Worm (Caenorhabditis elegans) whole organism, young adult: ENCODE data around the gene nhr-203.

Experiments used
- F39B2.1 ChIP-seq: fragments of 200-800 bp; sonication (Bioruptor generic); IDR thresholded peaks from 2 replicates; pipeline ENCODE4 v1.3.6; 2022; ENCODE audit warnings: missing genetic modification reagents, missing genetic modification characterization, missing compliant biosample characterization
- F49E8.2 ChIP-seq: sonication (generic microtip); optimal IDR thresholded peaks from 3 replicates; lab custom pipeline; 2017; ENCODE audit warnings: missing genetic modification characterization, mild to moderate bottlenecking, missing compliant biosample characterization, antibody characterized with exemption, moderate library complexity; ENCODE audit not compliant: insufficient read depth
- T07F8.4 ChIP-seq: sonication (generic microtip); optimal IDR thresholded peaks from 2 replicates; lab custom pipeline; 2016; ENCODE audit warnings: mild to moderate bottlenecking, missing genetic modification characterization, moderate library complexity, missing compliant biosample characterization
- T26A5.8 ChIP-seq: sonication (generic microtip); optimal IDR thresholded peaks from 2 replicates; lab custom pipeline; 2016; ENCODE audit warnings: missing genetic modification characterization, missing compliant biosample characterization
- Y53G8AR.9 ChIP-seq: fragments of 200-800 bp; sonication (Bioruptor generic); conservative IDR thresholded peaks from 2 replicates; pipeline ENCODE4 v1.3.6; 2022; ENCODE audit warnings: missing genetic modification reagents, missing genetic modification characterization, missing compliant biosample characterization
- Y67H2A.10 ChIP-seq: fragments of 200-800 bp; sonication (Bioruptor generic); conservative IDR thresholded peaks from 2 replicates; pipeline ENCODE4 v1.3.6; 2022; ENCODE audit warnings: missing genetic modification reagents, missing genetic modification characterization, missing compliant biosample characterization
- akir-1 ChIP-seq: fragments of 200-800 bp; sonication (Bioruptor generic); optimal IDR thresholded peaks from 2 replicates; lab custom pipeline; 2018; ENCODE audit warnings: mild to moderate bottlenecking, missing genetic modification characterization, moderate library complexity, missing compliant biosample characterization
- ama-1 ChIP-seq, 3 experiments: fragments of 150-350 bp in 1 of 3; sonication (generic microtip) in 2 of 3; optimal IDR thresholded peaks; 2 replicates each; lab custom pipeline; 2014 to 2018; ENCODE audit warnings: missing biosample characterization in 2 of 3, missing genetic modification characterization in 2 of 3, missing genetic modification reagents in 2 of 3
- aptf-2 ChIP-seq: fragments of 200-800 bp; sonication (Bioruptor generic); conservative IDR thresholded peaks from 2 replicates; pipeline ENCODE4 v1.3.6; 2022; ENCODE audit warnings: missing genetic modification reagents, missing genetic modification characterization, missing compliant biosample characterization
- attf-5 ChIP-seq: fragments of 200-800 bp; sonication (Bioruptor generic); optimal IDR thresholded peaks from 2 replicates; lab custom pipeline; 2018; ENCODE audit warnings: mild to moderate bottlenecking, missing genetic modification characterization, missing compliant biosample characterization
- bed-1 ChIP-seq: fragments of 200-800 bp; sonication (Bioruptor generic); IDR thresholded peaks from 2 replicates; pipeline ENCODE4 v1.3.6; 2022; ENCODE audit warnings: missing genetic modification reagents, missing genetic modification characterization, missing compliant biosample characterization
- ceh-27 ChIP-seq: fragments of 200-800 bp; sonication (Bioruptor generic); optimal IDR thresholded peaks from 2 replicates; lab custom pipeline; 2018; ENCODE audit warnings: mild to moderate bottlenecking, missing genetic modification characterization, moderate library complexity, missing compliant biosample characterization
- ceh-79 ChIP-seq: sonication (generic microtip); optimal IDR thresholded peaks from 2 replicates; lab custom pipeline; 2017; ENCODE audit warnings: mild to moderate bottlenecking, missing genetic modification characterization, missing compliant biosample characterization
- chd-7 ChIP-seq: sonication (generic microtip); optimal IDR thresholded peaks from 2 replicates; lab custom pipeline; 2016; ENCODE audit warnings: mild to moderate bottlenecking, missing genetic modification characterization, moderate library complexity, missing compliant biosample characterization
- dox-1 ChIP-seq: fragments of 200-800 bp; sonication (Bioruptor generic); IDR thresholded peaks from 2 replicates; pipeline ENCODE4 v1.3.6; 2022; ENCODE audit warnings: missing genetic modification reagents, missing genetic modification characterization, missing compliant biosample characterization
- dpl-1 ChIP-seq: fragments of 150-350 bp; optimal IDR thresholded peaks from 2 replicates; lab custom pipeline; 2014; ENCODE audit warnings: missing biosample characterization, missing genetic modification reagents, missing genetic modification characterization
- egl-18 ChIP-seq: fragments of 200-800 bp; sonication (Bioruptor generic); IDR thresholded peaks from 2 replicates; pipeline ENCODE4 v1.3.6; 2022; ENCODE audit warnings: missing genetic modification reagents, missing genetic modification characterization, missing compliant biosample characterization
- egrh-3 ChIP-seq: fragments of 200-800 bp; sonication (Bioruptor generic); IDR thresholded peaks from 2 replicates; pipeline ENCODE4 v1.3.6; 2022; ENCODE audit warnings: missing genetic modification reagents, missing genetic modification characterization, missing compliant biosample characterization
- him-1 ChIP-seq: sonication (generic microtip); optimal IDR thresholded peaks from 2 replicates; lab custom pipeline; 2016; ENCODE audit warnings: missing genotype, missing genetic modification reagents, missing genetic modification characterization, missing compliant biosample characterization
- hlh-12 ChIP-seq: sonication (generic microtip); optimal IDR thresholded peaks from 2 replicates; lab custom pipeline; 2016; ENCODE audit warnings: missing genetic modification characterization, missing compliant biosample characterization
- hlh-26 ChIP-seq: fragments of 200-800 bp; sonication (Bioruptor generic); conservative IDR thresholded peaks from 2 replicates; pipeline ENCODE4 v1.3.6; 2022; ENCODE audit warnings: missing genetic modification reagents, missing genetic modification characterization, missing compliant biosample characterization
- hmg-1.2 ChIP-seq: fragments of 200-800 bp; sonication (Bioruptor generic); IDR thresholded peaks from 2 replicates; pipeline ENCODE4 v1.3.6; 2022; ENCODE audit warnings: missing genetic modification reagents, missing genetic modification characterization, missing compliant biosample characterization
- lag-1 ChIP-seq: fragments of 200-800 bp; sonication (Bioruptor generic); IDR thresholded peaks from 2 replicates; pipeline ENCODE4 v1.3.6; 2022; ENCODE audit warnings: missing genetic modification reagents, missing genetic modification characterization, missing compliant biosample characterization
- lin-26 ChIP-seq: fragments of 200-800 bp; sonication (Bioruptor generic); IDR thresholded peaks from 2 replicates; pipeline ENCODE4 v1.3.6; 2022; ENCODE audit warnings: missing genetic modification reagents, missing genetic modification characterization, missing compliant biosample characterization
- madf-10 ChIP-seq: sonication (generic microtip); optimal IDR thresholded peaks from 2 replicates; lab custom pipeline; 2016; ENCODE audit warnings: mild to moderate bottlenecking, missing genetic modification characterization, missing compliant biosample characterization
- madf-6 ChIP-seq: fragments of 200-800 bp; sonication (Bioruptor generic); IDR thresholded peaks from 2 replicates; pipeline ENCODE4 v1.3.6; 2022; ENCODE audit warnings: missing genetic modification reagents, missing genetic modification characterization, missing compliant biosample characterization
- rcor-1 ChIP-seq: fragments of 200-800 bp; sonication (Bioruptor generic); IDR thresholded peaks from 2 replicates; pipeline ENCODE4 v1.3.6; 2022; ENCODE audit warnings: missing genetic modification reagents, missing genetic modification characterization, missing compliant biosample characterization
- rpc-1 ChIP-seq, 2 experiments: fragments of 150-350 bp in 1 of 2; sonication (generic microtip) in 1 of 2; optimal IDR thresholded peaks; 2 replicates each; lab custom pipeline; 2014 to 2018; ENCODE audit warnings: missing biosample characterization in 1 of 2, missing genetic modification characterization in 1 of 2, missing genetic modification reagents in 1 of 2, missing genotype in 1 of 2
- snpc-4 ChIP-seq, 5 experiments: fragments of 150-350 bp in 1 of 5; sonication (generic microtip) in 4 of 5; optimal IDR thresholded peaks; 2 replicates each; lab custom pipeline; 2014 to 2018; ENCODE audit warnings: missing genetic modification characterization in 5 of 5, missing biosample characterization in 3 of 5, antibody characterized with exemption in 2 of 5, mild to moderate bottlenecking in 2 of 5, missing compliant biosample characterization in 2 of 5, missing genotype in 2 of 5, moderate library complexity in 2 of 5, missing genetic modification reagents in 1 of 5
- sptf-2 ChIP-seq: fragments of 200-800 bp; sonication (Bioruptor generic); optimal IDR thresholded peaks from 2 replicates; lab custom pipeline; 2018; ENCODE audit warnings: mild to moderate bottlenecking, missing genetic modification characterization, missing compliant biosample characterization
- tbx-9 ChIP-seq: sonication (generic microtip); optimal IDR thresholded peaks from 2 replicates; lab custom pipeline; 2016; ENCODE audit warnings: borderline replicate concordance, missing genetic modification characterization, inconsistent platforms, missing compliant biosample characterization
- zfh-2 ChIP-seq: fragments of 200-800 bp; sonication (Bioruptor generic); conservative IDR thresholded peaks from 2 replicates; pipeline ENCODE4 v1.3.6; 2022; ENCODE audit warnings: missing genetic modification reagents, missing genetic modification characterization, missing compliant biosample characterization
- ztf-18 ChIP-seq: sonication (generic microtip); optimal IDR thresholded peaks from 2 replicates; lab custom pipeline; 2016; ENCODE audit warnings: missing genotype, mild to moderate bottlenecking, missing genetic modification characterization, missing compliant biosample characterization
- ztf-22 ChIP-seq: fragments of 200-800 bp; sonication (Bioruptor generic); optimal IDR thresholded peaks from 2 replicates; lab custom pipeline; 2018; ENCODE audit warnings: mild to moderate bottlenecking, missing genetic modification characterization, moderate library complexity, missing compliant biosample characterization
- ztf-28 ChIP-seq: fragments of 200-800 bp; sonication (Bioruptor generic); IDR thresholded peaks from 2 replicates; pipeline ENCODE4 v1.3.6; 2022; ENCODE audit warnings: missing genetic modification reagents, missing genetic modification characterization, missing compliant biosample characterization

Gene nhr-203

DNA sequence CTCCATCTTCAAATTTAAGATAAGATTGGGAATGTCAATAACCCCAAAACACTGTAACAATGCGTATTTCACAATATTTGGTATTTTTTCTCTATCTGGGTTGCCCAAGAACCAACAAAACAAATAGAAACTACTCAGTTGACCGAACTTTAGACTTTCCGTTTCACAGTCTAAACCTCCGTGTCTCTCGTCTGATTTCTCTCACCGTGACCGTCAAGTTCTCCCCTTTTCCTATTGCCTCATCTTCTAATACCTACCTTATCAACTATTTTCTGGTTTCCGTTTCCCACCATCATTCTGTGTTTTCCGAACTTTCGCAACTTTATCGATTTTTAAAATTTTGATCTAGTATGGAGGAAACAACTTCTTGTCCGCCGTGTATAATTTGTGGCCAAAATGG, 34.7 kb downstream of the nhr-203 start, which contains the start of gene nhr-131 (continued):
- TF ChIP-seq dox-1 (GFP tag; lab: Robert Waterston, UW) (peak; percentile 41), F49E8.2 (tag; lab: Kevin White, UChicago) (no peak)

DNA sequence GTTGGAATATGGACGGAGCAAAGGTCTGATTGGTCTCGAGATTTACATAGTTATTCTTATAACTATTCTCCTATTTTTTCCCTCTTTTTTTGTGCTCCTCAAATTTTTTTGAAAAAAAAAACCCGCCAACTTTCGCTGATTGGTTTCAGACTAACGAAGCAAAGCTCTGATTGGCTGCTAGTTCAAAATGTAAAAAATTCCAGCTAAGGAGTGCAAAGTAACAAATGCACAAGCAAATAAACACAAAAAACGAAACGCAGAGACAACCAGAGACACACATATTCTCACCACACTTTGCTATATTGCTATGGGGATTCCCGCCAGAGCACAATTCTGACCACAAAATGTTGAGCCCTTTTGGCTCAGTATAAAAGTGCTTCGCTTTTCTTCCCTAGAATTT, 37.8 kb downstream of the nhr-203 start, which contains the start of gene T01G6.1:
Gene T01G6.1 (plus strand): TSS at position 301 of the 400 bp plus-strand sequence.
- TF ChIP-seq ceh-27 = no peak
- no peak for TF ChIP-seq egl-18 (GFP tag; lab: Robert Waterston, UW)
- TF ChIP-seq aptf-2 = no peak
- TF ChIP-seq, all 124 proteins: peak for 0

DNA sequence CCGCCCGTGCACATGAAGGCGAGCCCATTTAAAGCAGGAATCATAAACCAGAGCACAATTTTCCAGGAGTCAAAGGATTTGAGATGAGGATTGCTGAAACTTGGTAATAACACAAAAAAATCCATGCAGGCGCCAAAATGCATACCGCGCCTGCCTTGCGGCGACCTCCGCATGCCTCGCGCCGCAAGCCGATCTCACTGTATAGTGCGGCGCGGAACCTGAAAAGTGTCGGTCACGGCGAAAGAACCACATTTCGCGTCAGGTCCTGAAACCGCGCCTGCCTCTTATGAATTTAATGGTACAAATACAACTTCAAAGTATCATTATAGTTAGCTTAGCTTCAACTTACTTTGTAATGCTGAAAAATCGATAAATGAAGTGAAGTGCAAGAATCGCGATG, 40.9 kb downstream of the nhr-203 start:
- TF ChIP-seq zfh-2 (GFP tag; lab: Robert Waterston, UW) (peak; percentile 73), egrh-3 (GFP tag; lab: Robert Waterston, UW) (no peak), ztf-18 (tag; lab: Kevin White, UChicago) (no peak), snpc-4 (GFP tag; optimal IDR thresholded peaks at IDR 0.05; lab: Kevin White, UChicago) (no peak), snpc-4 (tag; optimal IDR thresholded peaks at IDR 0.05; lab: Kevin White, UChicago) (peak in 1 of 4 experiments; percentile 1), rcor-1 (GFP tag; lab: Robert Waterston, UW) (no peak), attf-5 (GFP tag; lab: Kevin White, UChicago) (no peak), tbx-9 (tag; lab: Kevin White, UChicago) (no peak)

DNA sequence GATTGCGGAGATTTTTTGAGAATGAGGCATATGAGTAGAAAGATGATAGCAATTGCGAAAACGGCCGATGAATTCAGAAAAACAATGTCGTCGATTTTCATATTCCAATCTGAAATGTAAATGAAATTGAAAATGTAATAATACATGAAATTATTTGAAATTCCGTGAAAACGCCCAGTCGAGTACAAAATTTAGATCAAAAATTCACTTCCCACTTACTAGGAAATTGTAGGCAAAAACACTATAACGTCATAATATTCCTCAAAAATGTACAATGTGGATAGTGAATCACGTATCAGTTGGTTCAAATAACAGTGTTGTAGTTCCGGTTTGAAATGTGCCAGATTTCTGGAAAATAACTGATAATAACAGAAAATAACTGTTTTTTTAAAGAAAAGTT, 41.6 kb downstream of the nhr-203 start, which contains the start of gene str-256:
Gene str-256 (minus strand): TSS at position 101 of the 400 bp plus-strand sequence.
- TF ChIP-seq ceh-79 (tag; lab: Kevin White, UChicago) (no peak), ztf-28 (no peak), hmg-1.2 (GFP tag; lab: Robert Waterston, UW) (no peak), bed-1 (no peak), hlh-12 (tag; lab: Kevin White, UChicago) (no peak), ama-1 (optimal IDR thresholded peaks at IDR 0.05; lab: Kevin White, UChicago) (no peak), ama-1 (GFP tag; optimal IDR thresholded peaks at IDR 0.05; lab: Kevin White, UChicago) (no peak), T07F8.4 (tag; lab: Kevin White, UChicago) (no peak), madf-10 (tag; lab: Kevin White, UChicago) (no peak), dox-1 (GFP tag; lab: Robert Waterston, UW) (no peak), Y53G8AR.9 (no peak), ztf-22 (GFP tag; lab: Kevin White, UChicago) (no peak), lag-1 (GFP tag; lab: Robert Waterston, UW) (no peak), Y67H2A.10 (GFP tag; lab: Robert Waterston, UW) (no peak), him-1 (tag; lab: Kevin White, UChicago) (no peak), hlh-26 (GFP tag; lab: Robert Waterston, UW) (no peak), akir-1 (GFP tag; lab: Kevin White, UChicago) (no peak), madf-6 (GFP tag; lab: Robert Waterston, UW) (no peak), sptf-2 (GFP tag; lab: Kevin White, UChicago) (no peak)

DNA sequence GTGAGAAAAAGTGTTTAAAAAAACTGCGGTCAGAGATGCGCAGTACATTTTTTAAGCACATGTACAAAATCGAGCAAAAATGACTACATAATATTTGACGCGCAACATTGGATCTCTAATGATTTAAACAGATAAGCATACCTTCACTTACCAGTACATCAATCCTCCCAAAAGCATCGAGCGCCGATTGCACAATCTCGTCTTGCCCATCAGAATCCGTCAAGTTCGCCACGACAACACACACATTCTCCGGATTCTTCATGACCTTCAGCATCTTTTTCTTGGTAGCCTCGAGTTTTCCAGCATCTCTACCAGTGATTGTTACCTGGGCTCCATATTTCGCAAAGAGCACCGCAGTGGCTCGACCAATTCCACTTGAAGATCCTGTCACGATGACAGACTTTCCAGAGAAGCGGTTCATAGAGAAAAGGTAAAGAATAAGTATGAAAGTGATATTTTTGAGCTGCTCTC, 43.2 kb downstream of the nhr-203 start, which contains the start of gene T01G6.10:
Gene T01G6.10 (minus strand): TSS at position 421 of the 471 bp plus-strand sequence.
- TF ChIP-seq lin-26 (no peak), F39B2.1 (GFP tag; lab: Robert Waterston, UW) (no peak), dpl-1 (GFP tag; lab: Kevin White, UChicago) (no peak), chd-7 (no peak), T26A5.8 (tag; lab: Kevin White, UChicago) (no peak), rpc-1 (optimal IDR thresholded peaks at IDR 0.05; lab: Kevin White, UChicago) (no peak), rpc-1 (tag; optimal IDR thresholded peaks at IDR 0.05; lab: Kevin White, UChicago) (no peak)
